Worm (Caenorhabditis elegans) whole organism, L4 larva: ENCODE data around the gene moa-2.

ENCODE experiments used
- ZK546.5 ChIP-seq, 2 experiments: sonication (generic microtip); optimal IDR thresholded peaks; 2 replicates each; lab custom pipeline; 2017; ENCODE audit warnings: missing biosample characterization in 2 of 2, missing genetic modification characterization in 2 of 2
- ama-1 ChIP-seq: fragments of 150-350 bp; optimal IDR thresholded peaks from 2 replicates; lab custom pipeline; 2014; ENCODE audit warnings: inconsistent platforms, mixed read lengths
- fkh-10 ChIP-seq: fragments of 150-350 bp; optimal IDR thresholded peaks from 2 replicates; lab custom pipeline; 2014; ENCODE audit warnings: missing biosample characterization, missing genetic modification reagents, missing genetic modification characterization
- jun-1 ChIP-seq: fragments of 150-350 bp; optimal IDR thresholded peaks from 2 replicates; lab custom pipeline; 2014; ENCODE audit warnings: missing biosample characterization, missing genetic modification reagents, missing genetic modification characterization
- lim-7 ChIP-seq: fragments of 200-800 bp; sonication (Bioruptor generic); IDR thresholded peaks from 2 replicates; pipeline ENCODE4 v1.3.6; 2022; ENCODE audit warnings: missing genetic modification characterization, missing compliant biosample characterization
- lsy-2 ChIP-seq, 2 experiments: fragments of 150-350 bp in 1 of 2; sonication (generic microtip) in 1 of 2; optimal IDR thresholded peaks; 2 replicates each; lab custom pipeline; 2014 to 2017; ENCODE audit warnings: missing biosample characterization in 2 of 2, missing genetic modification characterization in 2 of 2
- mdl-1 ChIP-seq, 2 experiments: fragments of 150-350 bp in 1 of 2; sonication (generic microtip) in 1 of 2; optimal IDR thresholded peaks; 2 replicates each; lab custom pipeline; 2014 to 2017; ENCODE audit warnings: missing biosample characterization in 2 of 2, missing genetic modification characterization in 2 of 2
- nhr-11 ChIP-seq: fragments of 150-350 bp; optimal IDR thresholded peaks from 2 replicates; lab custom pipeline; 2014; ENCODE audit warnings: missing biosample characterization, missing genetic modification characterization
- nhr-237 ChIP-seq: sonication (generic microtip); optimal IDR thresholded peaks from 2 replicates; lab custom pipeline; 2017; ENCODE audit warnings: missing biosample characterization, missing genetic modification characterization
- pha-4 ChIP-seq, 2 experiments: fragments of 150-350 bp in 1 of 2; fragments of 200-800 bp in 1 of 2; sonication (Bioruptor generic) in 1 of 2; IDR thresholded peaks in 1 of 2; optimal IDR thresholded peaks in 1 of 2; 2 replicates each; pipeline versions ENCODE4 v1.3.6 to Lab custom; 2014 to 2022; ENCODE audit warnings: missing genetic modification characterization in 2 of 2, missing genetic modification reagents in 2 of 2, missing biosample characterization in 1 of 2, missing compliant biosample characterization in 1 of 2
- skn-1 ChIP-seq: fragments of 150-350 bp; optimal IDR thresholded peaks from 2 replicates; lab custom pipeline; 2014; ENCODE audit warnings: missing biosample characterization, missing genetic modification characterization
- snpc-4 ChIP-seq: fragments of 150-350 bp; optimal IDR thresholded peaks from 2 replicates; lab custom pipeline; 2014; ENCODE audit warnings: missing biosample characterization, missing genetic modification characterization
- tag-97 ChIP-seq: fragments of 200-800 bp; sonication (Bioruptor generic); IDR thresholded peaks from 2 replicates; pipeline ENCODE4 v1.3.6; 2022; ENCODE audit warnings: missing genetic modification characterization, missing compliant biosample characterization

ce11 chrII:7724603-7725002 is 25.8 kb upstream of the moa-2 start, which contains the start of gene cpna-2:
- no peak for TF ChIP-seq mdl-1 (tag; optimal IDR thresholded peaks at IDR 0.05; lab: Kevin White, UChicago)
- no peak for TF ChIP-seq lsy-2 (tag; optimal IDR thresholded peaks at IDR 0.05; lab: Kevin White, UChicago)
- TF ChIP-seq tag-97 (GFP tag; lab: Robert Waterston, UW), result no peak
- no peak for TF ChIP-seq snpc-4 (tag; lab: Kevin White, UChicago)
- TF ChIP-seq nhr-237, result no peak
- no peak for TF ChIP-seq ama-1 (lab: Kevin White, UChicago)
- no peak for TF ChIP-seq pha-4 (GFP tag; IDR thresholded peaks at IDR 0.05; lab: Robert Waterston, UW)
- TF ChIP-seq pha-4 (tag; optimal IDR thresholded peaks at IDR 0.05; lab: Kevin White, UChicago), result no peak
- no peak for TF ChIP-seq nhr-11 (tag; lab: Kevin White, UChicago)
- TF ChIP-seq skn-1, result no peak
- TF ChIP-seq jun-1 (tag; lab: Kevin White, UChicago), result no peak
- no peak for TF ChIP-seq fkh-10 (GFP tag; lab: Kevin White, UChicago)
- no peak for TF ChIP-seq lim-7 (GFP tag; lab: Robert Waterston, UW)
- TF ChIP-seq ZK546.5 (tag; optimal IDR thresholded peaks at IDR 0.05; lab: Kevin White, UChicago), result no peak
